Worm (Caenorhabditis elegans) whole organism, L4 larva: Measurements from ENCODE around the gene R11D1.12.

Source experiments
- F26F4.8 ChIP-seq: fragments of 200-800 bp; sonication (Bioruptor generic); conservative IDR thresholded peaks from 2 replicates; pipeline ENCODE4 v1.3.6; 2022; ENCODE audit warnings: missing genetic modification characterization, missing compliant biosample characterization
- F37D6.2 ChIP-seq: sonication (generic microtip); optimal IDR thresholded peaks from 2 replicates; lab custom pipeline; 2016; ENCODE audit warnings: mild to moderate bottlenecking, missing genetic modification characterization, missing compliant biosample characterization
- T26A8.4 ChIP-seq: fragments of 200-800 bp; sonication (Bioruptor generic); IDR thresholded peaks from 2 replicates; pipeline ENCODE4 v1.3.6; 2022; ENCODE audit warnings: missing genetic modification characterization, missing compliant biosample characterization
- Y5F2A.4 ChIP-seq: fragments of 200-800 bp; sonication (Bioruptor generic); optimal IDR thresholded peaks from 2 replicates; lab custom pipeline; 2018; ENCODE audit warnings: mild to moderate bottlenecking, missing genetic modification characterization, missing compliant biosample characterization
- Y75B8A.6 ChIP-seq: fragments of 200-800 bp; sonication (Bioruptor generic); IDR thresholded peaks from 2 replicates; pipeline ENCODE4 v1.3.6; 2022; ENCODE audit warnings: missing genetic modification reagents, missing genetic modification characterization, missing compliant biosample characterization
- ZK546.5 ChIP-seq, 2 experiments: sonication (generic microtip); optimal IDR thresholded peaks; 2 replicates each; lab custom pipeline; 2017; ENCODE audit warnings: missing biosample characterization in 2 of 2, missing genetic modification characterization in 2 of 2
- aly-2 ChIP-seq: sonication (generic microtip); optimal IDR thresholded peaks from 2 replicates; lab custom pipeline; 2018; ENCODE audit warnings: missing biosample characterization, missing genetic modification characterization
- ama-1 ChIP-seq: fragments of 150-350 bp; optimal IDR thresholded peaks from 2 replicates; lab custom pipeline; 2014; ENCODE audit warnings: inconsistent platforms, mixed read lengths
- attf-4 ChIP-seq: sonication (generic microtip); optimal IDR thresholded peaks from 3 replicates; lab custom pipeline; 2017; ENCODE audit warnings: missing biosample characterization, missing genetic modification characterization
- ceh-20 ChIP-seq: fragments of 200-800 bp; sonication (Bioruptor generic); IDR thresholded peaks from 2 replicates; pipeline ENCODE4 v1.3.6; 2022; ENCODE audit warnings: missing genetic modification reagents, missing genetic modification characterization, missing compliant biosample characterization
- ceh-62 ChIP-seq: sonication (generic microtip); optimal IDR thresholded peaks from 2 replicates; lab custom pipeline; 2017; ENCODE audit warnings: missing biosample characterization, missing genetic modification characterization
- ces-1 ChIP-seq: fragments of 150-350 bp; sonication (generic microtip); optimal IDR thresholded peaks from 4 replicates; lab custom pipeline; 2014; ENCODE audit warnings: missing biosample characterization, missing genetic modification reagents, missing genetic modification characterization
- cey-2 ChIP-seq: sonication (generic microtip); optimal IDR thresholded peaks from 3 replicates; lab custom pipeline; 2017; ENCODE audit warnings: missing genetic modification characterization, mild to moderate bottlenecking, missing compliant biosample characterization, antibody characterized with exemption, borderline replicate concordance; ENCODE audit not compliant: insufficient read depth
- ctbp-1 ChIP-seq: fragments of 200-800 bp; sonication (Bioruptor generic); IDR thresholded peaks from 2 replicates; pipeline ENCODE4 v1.3.6; 2022; ENCODE audit warnings: missing genetic modification reagents, missing genetic modification characterization, missing compliant biosample characterization
- daf-19 ChIP-seq: fragments of 200-800 bp; sonication (Bioruptor generic); conservative IDR thresholded peaks from 2 replicates; pipeline ENCODE4 v1.3.6; 2022; ENCODE audit warnings: missing genetic modification characterization, missing compliant biosample characterization
- daf-8 ChIP-seq: fragments of 200-800 bp; sonication (Bioruptor generic); IDR thresholded peaks from 2 replicates; pipeline ENCODE4 v1.3.6; 2022; ENCODE audit warnings: missing genetic modification characterization, missing compliant biosample characterization
- egl-27 ChIP-seq: sonication (generic microtip); optimal IDR thresholded peaks from 3 replicates; lab custom pipeline; 2017; ENCODE audit warnings: missing biosample characterization, missing genetic modification reagents, missing genetic modification characterization
- fkh-10 ChIP-seq: fragments of 150-350 bp; optimal IDR thresholded peaks from 2 replicates; lab custom pipeline; 2014; ENCODE audit warnings: missing biosample characterization, missing genetic modification reagents, missing genetic modification characterization
- fos-1 ChIP-seq: fragments of 150-350 bp; optimal IDR thresholded peaks from 2 replicates; lab custom pipeline; 2014; ENCODE audit warnings: missing biosample characterization, missing genetic modification characterization
- hif-1 ChIP-seq, 2 experiments: sonication (generic microtip); optimal IDR thresholded peaks; 2 replicates each; lab custom pipeline; 2016 to 2017; ENCODE audit warnings: missing compliant biosample characterization in 2 of 2, missing genetic modification characterization in 2 of 2, missing genetic modification reagents in 2 of 2, missing genotype in 2 of 2, mild to moderate bottlenecking in 1 of 2
- hlh-30 ChIP-seq: sonication (generic microtip); optimal IDR thresholded peaks from 2 replicates; lab custom pipeline; 2017; ENCODE audit warnings: antibody characterized with exemption, mild to moderate bottlenecking, missing genetic modification characterization, missing compliant biosample characterization; ENCODE audit not compliant: insufficient read depth
- hmg-1.1 ChIP-seq: fragments of 200-800 bp; sonication (Bioruptor generic); IDR thresholded peaks from 2 replicates; pipeline ENCODE4 v1.3.6; 2022; ENCODE audit warnings: missing genetic modification reagents, missing genetic modification characterization, missing compliant biosample characterization
- jun-1 ChIP-seq: fragments of 150-350 bp; optimal IDR thresholded peaks from 2 replicates; lab custom pipeline; 2014; ENCODE audit warnings: missing biosample characterization, missing genetic modification reagents, missing genetic modification characterization
- lim-7 ChIP-seq: fragments of 200-800 bp; sonication (Bioruptor generic); IDR thresholded peaks from 2 replicates; pipeline ENCODE4 v1.3.6; 2022; ENCODE audit warnings: missing genetic modification characterization, missing compliant biosample characterization
- lin-13 ChIP-seq: fragments of 150-350 bp; optimal IDR thresholded peaks from 2 replicates; lab custom pipeline; 2014; ENCODE audit warnings: missing biosample characterization, missing genetic modification reagents, missing genetic modification characterization
- lin-29 ChIP-seq: fragments of 200-800 bp; sonication (Bioruptor generic); IDR thresholded peaks from 2 replicates; pipeline ENCODE4 v1.3.6; 2022; ENCODE audit warnings: missing genetic modification reagents, missing genetic modification characterization, missing compliant biosample characterization
- lin-38 ChIP-seq: fragments of 200-800 bp; sonication (Bioruptor generic); IDR thresholded peaks from 2 replicates; pipeline ENCODE4 v1.3.6; 2022; ENCODE audit warnings: missing genetic modification reagents, missing genetic modification characterization, missing compliant biosample characterization
- madf-5 ChIP-seq, 2 experiments: fragments of 200-800 bp; sonication (Bioruptor generic); IDR thresholded peaks; 2 replicates each; pipeline ENCODE4 v1.3.6; 2022; ENCODE audit warnings: missing compliant biosample characterization in 2 of 2, missing genetic modification characterization in 2 of 2
- madf-9 ChIP-seq: fragments of 200-800 bp; sonication (Bioruptor generic); conservative IDR thresholded peaks from 2 replicates; pipeline ENCODE4 v1.3.6; 2022; ENCODE audit warnings: missing genetic modification reagents, missing genetic modification characterization, missing compliant biosample characterization
- mdt-29 ChIP-seq: fragments of 200-800 bp; sonication (Bioruptor generic); IDR thresholded peaks from 2 replicates; pipeline ENCODE4 v1.3.6; 2022; ENCODE audit warnings: missing genetic modification reagents, missing genetic modification characterization, missing compliant biosample characterization
- mes-2 ChIP-seq: sonication (generic microtip); optimal IDR thresholded peaks from 2 replicates; lab custom pipeline; 2016; ENCODE audit warnings: missing genotype, mild to moderate bottlenecking, missing genetic modification characterization, missing compliant biosample characterization; ENCODE audit not compliant: poor library complexity, severe bottlenecking
- mxl-3 ChIP-seq: fragments of 200-800 bp; sonication (Bioruptor generic); optimal IDR thresholded peaks from 2 replicates; lab custom pipeline; 2018; ENCODE audit warnings: mild to moderate bottlenecking, missing genetic modification characterization, missing compliant biosample characterization
- nhr-10 ChIP-seq: fragments of 150-350 bp; optimal IDR thresholded peaks from 2 replicates; lab custom pipeline; 2014; ENCODE audit warnings: missing biosample characterization, missing genetic modification characterization
- nhr-102 ChIP-seq: sonication (generic microtip); optimal IDR thresholded peaks from 2 replicates; lab custom pipeline; 2016; ENCODE audit warnings: mild to moderate bottlenecking, missing genetic modification characterization, moderate library complexity, missing compliant biosample characterization
- nhr-11 ChIP-seq: fragments of 150-350 bp; optimal IDR thresholded peaks from 2 replicates; lab custom pipeline; 2014; ENCODE audit warnings: missing biosample characterization, missing genetic modification characterization
- nhr-111 ChIP-seq: fragments of 200-800 bp; sonication (Bioruptor generic); optimal IDR thresholded peaks from 2 replicates; lab custom pipeline; 2018; ENCODE audit warnings: mild to moderate bottlenecking, missing genetic modification characterization, missing compliant biosample characterization
- nhr-237 ChIP-seq: sonication (generic microtip); optimal IDR thresholded peaks from 2 replicates; lab custom pipeline; 2017; ENCODE audit warnings: missing biosample characterization, missing genetic modification characterization
- nhr-28 ChIP-seq: fragments of 150-350 bp; optimal IDR thresholded peaks from 2 replicates; lab custom pipeline; 2014; ENCODE audit warnings: missing biosample characterization, missing genetic modification characterization
- nhr-41 ChIP-seq: fragments of 200-800 bp; sonication (Bioruptor generic); IDR thresholded peaks from 2 replicates; pipeline ENCODE4 v1.3.6; 2022; ENCODE audit warnings: missing genetic modification reagents, missing genetic modification characterization, missing compliant biosample characterization
- nhr-48 ChIP-seq: sonication (generic microtip); optimal IDR thresholded peaks from 2 replicates; lab custom pipeline; 2016; ENCODE audit warnings: mild to moderate bottlenecking, missing genetic modification characterization, missing compliant biosample characterization
- nhr-6 ChIP-seq: fragments of 150-350 bp; optimal IDR thresholded peaks from 2 replicates; lab custom pipeline; 2014; ENCODE audit warnings: missing biosample characterization, missing genetic modification characterization
- nhr-76 ChIP-seq: fragments of 150-350 bp; optimal IDR thresholded peaks from 2 replicates; lab custom pipeline; 2014; ENCODE audit warnings: missing biosample characterization, missing genetic modification characterization
- php-3 ChIP-seq: fragments of 200-800 bp; sonication (Bioruptor generic); IDR thresholded peaks from 2 replicates; pipeline ENCODE4 v1.3.6; 2022; ENCODE audit warnings: missing genetic modification reagents, missing genetic modification characterization, missing compliant biosample characterization
- set-16 ChIP-seq: fragments of 200-800 bp; sonication (Bioruptor generic); IDR thresholded peaks from 2 replicates; pipeline ENCODE4 v1.3.6; 2022; ENCODE audit warnings: missing genetic modification reagents, missing genetic modification characterization, missing compliant biosample characterization
- snpc-4 ChIP-seq: fragments of 150-350 bp; optimal IDR thresholded peaks from 2 replicates; lab custom pipeline; 2014; ENCODE audit warnings: missing biosample characterization, missing genetic modification characterization
- spr-3 ChIP-seq: fragments of 200-800 bp; sonication (Bioruptor generic); optimal IDR thresholded peaks from 2 replicates; lab custom pipeline; 2018; ENCODE audit warnings: mild to moderate bottlenecking, missing genetic modification characterization, missing compliant biosample characterization
- tra-1 ChIP-seq: fragments of 200-800 bp; sonication (Bioruptor generic); IDR thresholded peaks from 2 replicates; pipeline ENCODE4 v1.3.6; 2022; ENCODE audit warnings: missing genetic modification reagents, missing genetic modification characterization, missing compliant biosample characterization
- unc-130 ChIP-seq: sonication (generic microtip); optimal IDR thresholded peaks from 2 replicates; lab custom pipeline; 2016; ENCODE audit warnings: missing genetic modification reagents, missing genetic modification characterization, missing compliant biosample characterization
- zag-1 ChIP-seq: fragments of 150-350 bp; optimal IDR thresholded peaks from 2 replicates; lab custom pipeline; 2014; ENCODE audit warnings: missing biosample characterization, missing genetic modification characterization
- zip-11 ChIP-seq: fragments of 200-800 bp; sonication (Bioruptor generic); IDR thresholded peaks from 2 replicates; pipeline ENCODE4 v1.3.6; 2022; ENCODE audit warnings: missing genetic modification characterization, missing compliant biosample characterization
- zip-2 ChIP-seq: fragments of 150-350 bp; optimal IDR thresholded peaks from 2 replicates; lab custom pipeline; 2014; ENCODE audit warnings: missing biosample characterization, missing genetic modification characterization
- ztf-11 ChIP-seq: fragments of 150-350 bp; optimal IDR thresholded peaks from 2 replicates; lab custom pipeline; 2014; ENCODE audit warnings: missing biosample characterization, missing genetic modification characterization

The R11D1.12 gene

ce11 chrV:12728062-12728665, 2.4 kb upstream of the R11D1.12 start, which contains the start of the genes rpl-28 and mrpl-49 (continued):
- no peak for TF ChIP-seq tra-1 (GFP tag; lab: Robert Waterston, UW)
- TF ChIP-seq nhr-28 (tag; lab: Kevin White, UChicago), result peak; percentile 80
- TF ChIP-seq snpc-4 (tag; lab: Kevin White, UChicago), result no peak
- TF ChIP-seq ama-1 (lab: Kevin White, UChicago), result peak; percentile 17
- no peak for TF ChIP-seq jun-1 (tag; lab: Kevin White, UChicago)
- no peak for TF ChIP-seq ces-1 (GFP tag; lab: Kevin White, UChicago)
- TF ChIP-seq ztf-11, result no peak
- no peak for TF ChIP-seq lim-7 (GFP tag; lab: Robert Waterston, UW)
- no peak for TF ChIP-seq daf-8 (GFP tag; lab: Robert Waterston, UW)
- peak; percentile 88 for TF ChIP-seq nhr-11 (tag; lab: Kevin White, UChicago)
- no peak for TF ChIP-seq ceh-62 (tag; lab: Kevin White, UChicago)
- no peak for TF ChIP-seq unc-130 (GFP tag; lab: Kevin White, UChicago)
- no peak for TF ChIP-seq mes-2 (tag; lab: Kevin White, UChicago)
- TF ChIP-seq T26A8.4 (GFP tag; lab: Robert Waterston, UW), result 0 out of 2 replicates have a peak, but pooled peaks have one; percentile 43
- no peak for TF ChIP-seq spr-3 (GFP tag; lab: Kevin White, UChicago)
- no peak for TF ChIP-seq nhr-111
- TF ChIP-seq hmg-1.1 (GFP tag; lab: Robert Waterston, UW), result no peak; the same call in 1 of the 2 replicates
- no peak for TF ChIP-seq nhr-237
- TF ChIP-seq cey-2 (tag; lab: Kevin White, UChicago), result no peak
- peak; percentile 76 for TF ChIP-seq hlh-30 (tag; lab: Kevin White, UChicago)
- no peak for TF ChIP-seq fos-1 (tag; lab: Kevin White, UChicago)
- TF ChIP-seq F26F4.8, result no peak
- no peak for TF ChIP-seq madf-5 (GFP tag; IDR thresholded peaks at IDR 0.05; lab: Robert Waterston, UW)
- TF ChIP-seq fkh-10 (GFP tag; lab: Kevin White, UChicago), result peak; percentile 57
- no peak for TF ChIP-seq ceh-20 (GFP tag; lab: Robert Waterston, UW)
- peak; percentile 22 for TF ChIP-seq F37D6.2
- TF ChIP-seq aly-2, result no peak
- no peak for TF ChIP-seq nhr-76
- no peak for TF ChIP-seq zip-11 (GFP tag; lab: Robert Waterston, UW)
- peak; percentile 97 for TF ChIP-seq lin-38
- no peak for TF ChIP-seq nhr-48 (tag; lab: Kevin White, UChicago)
- no peak for TF ChIP-seq Y5F2A.4 (GFP tag; lab: Kevin White, UChicago)
- TF ChIP-seq nhr-6, result peak; percentile 98
- TF ChIP-seq attf-4, result no peak
- no peak for TF ChIP-seq zag-1 (tag; lab: Kevin White, UChicago)
- no peak for TF ChIP-seq nhr-10
- TF ChIP-seq madf-9 (GFP tag; lab: Robert Waterston, UW), result 0 out of 2 replicates have a peak, but pooled peaks have one; percentile 26
- TF ChIP-seq lin-13, result peak; percentile 29
- TF ChIP-seq nhr-102 (tag; lab: Kevin White, UChicago), result peak; percentile 54
- TF ChIP-seq egl-27, result no peak
- TF ChIP-seq set-16, result no peak
- TF ChIP-seq daf-19 (GFP tag; lab: Robert Waterston, UW), result no peak
- no peak for TF ChIP-seq ctbp-1 (GFP tag; lab: Robert Waterston, UW)
- no peak for TF ChIP-seq ZK546.5 (tag; optimal IDR thresholded peaks at IDR 0.05; lab: Kevin White, UChicago)
- TF ChIP-seq mdt-29, result no peak
- no peak for TF ChIP-seq zip-2
- no peak for TF ChIP-seq hif-1 (tag; optimal IDR thresholded peaks at IDR 0.05; lab: Kevin White, UChicago)
- no peak for TF ChIP-seq php-3 (GFP tag; lab: Robert Waterston, UW)
- no peak for TF ChIP-seq nhr-41 (GFP tag; lab: Robert Waterston, UW)
- TF ChIP-seq lin-29 (GFP tag; lab: Robert Waterston, UW), result no peak
- TF ChIP-seq mxl-3, result no peak
- no peak for TF ChIP-seq Y75B8A.6 (GFP tag; lab: Robert Waterston, UW)
